Fruit fly (Drosophila melanogaster) whole organism, embryonic: ENCODE results near the gene DEF8.
A peak's percentile ranks its signal among the peaks of the same experiment; 100 is the strongest.

Source experiments
- Adf1 ChIP-seq: fragments of 200-800 bp; sonication (Bioruptor generic); IDR thresholded peaks from 2 replicates; pipeline ENCODE4 v1.3.6; 2022; ENCODE audit warnings: missing biosample characterization, missing genetic modification characterization
- CG10209 ChIP-seq: fragments of 200-800 bp; sonication (Bioruptor generic); optimal IDR thresholded peaks from 3 replicates; lab custom pipeline; 2017; ENCODE audit warnings: missing biosample characterization, mild to moderate bottlenecking, missing genetic modification characterization, missing genetic modification reagents
- CG10366 ChIP-seq: fragments of 200-800 bp; sonication (Bioruptor generic); IDR thresholded peaks from 2 replicates; pipeline ENCODE4 v1.3.6; 2022; ENCODE audit warnings: missing biosample characterization, missing genetic modification characterization
- CG10431 ChIP-seq: fragments of 200-800 bp; sonication (Bioruptor generic); optimal IDR thresholded peaks from 3 replicates; lab custom pipeline; 2018; ENCODE audit warnings: missing biosample characterization, mild to moderate bottlenecking, missing genetic modification characterization
- CG10543 ChIP-seq: fragments of 200-800 bp; sonication (Bioruptor generic); optimal IDR thresholded peaks from 3 replicates; lab custom pipeline; 2017; ENCODE audit warnings: missing biosample characterization, mild to moderate bottlenecking, missing genetic modification characterization, moderate library complexity
- CG10959 ChIP-seq: fragments of 200-800 bp; sonication (Bioruptor generic); IDR thresholded peaks from 2 replicates; pipeline ENCODE4 v1.3.6; 2022; ENCODE audit warnings: missing biosample characterization, missing genetic modification characterization
- CG11085 ChIP-seq: fragments of 200-800 bp; sonication (Bioruptor generic); IDR thresholded peaks from 2 replicates; pipeline ENCODE4 v1.3.6; 2022; ENCODE audit warnings: missing biosample characterization, missing genetic modification characterization
- CG17385 ChIP-seq: fragments of 200-800 bp; sonication (Bioruptor generic); optimal IDR thresholded peaks from 3 replicates; lab custom pipeline; 2018; ENCODE audit warnings: missing biosample characterization, mild to moderate bottlenecking, missing genetic modification characterization
- CG17568 ChIP-seq: fragments of 200-800 bp; sonication (Bioruptor generic); optimal IDR thresholded peaks from 2 replicates; lab custom pipeline; 2018; ENCODE audit warnings: missing biosample characterization, mild to moderate bottlenecking, missing genetic modification characterization, moderate library complexity
- CG18011 ChIP-seq: fragments of 200-800 bp; sonication (Bioruptor generic); optimal IDR thresholded peaks from 2 replicates; lab custom pipeline; 2017; ENCODE audit warnings: missing biosample characterization, missing genetic modification characterization, mild to moderate bottlenecking, moderate library complexity, missing genotype
- CG30431 ChIP-seq: fragments of 200-800 bp; sonication (Bioruptor generic); optimal IDR thresholded peaks from 2 replicates; lab custom pipeline; 2017; ENCODE audit warnings: missing biosample characterization, missing genetic modification characterization
- CG31365 ChIP-seq: fragments of 200-800 bp; sonication (Bioruptor generic); optimal IDR thresholded peaks from 2 replicates; lab custom pipeline; 2018; ENCODE audit warnings: missing biosample characterization, mild to moderate bottlenecking, missing genetic modification characterization
- CG3281 ChIP-seq: fragments of 200-800 bp; sonication (Bioruptor generic); optimal IDR thresholded peaks from 3 replicates; lab custom pipeline; 2017; ENCODE audit warnings: missing biosample characterization, mild to moderate bottlenecking, missing genetic modification characterization
- CG3838 ChIP-seq: fragments of 200-800 bp; sonication (Bioruptor generic); optimal IDR thresholded peaks from 3 replicates; lab custom pipeline; 2016; ENCODE audit warnings: missing biosample characterization, missing genetic modification characterization
- CG4820 ChIP-seq: fragments of 200-800 bp; sonication (Bioruptor generic); optimal IDR thresholded peaks from 3 replicates; lab custom pipeline; 2016; ENCODE audit warnings: missing biosample characterization, missing genetic modification characterization
- CG8089 ChIP-seq: fragments of 200-800 bp; sonication (Bioruptor generic); optimal IDR thresholded peaks from 3 replicates; lab custom pipeline; 2016; ENCODE audit warnings: missing biosample characterization, missing genetic modification characterization
- CG8388 ChIP-seq: fragments of 200-800 bp; sonication (Bioruptor generic); optimal IDR thresholded peaks from 2 replicates; lab custom pipeline; 2019; ENCODE audit warnings: missing biosample characterization, mild to moderate bottlenecking, missing genetic modification characterization, moderate library complexity
- CG9876 ChIP-seq: fragments of 200-800 bp; sonication (Bioruptor generic); optimal IDR thresholded peaks from 2 replicates; lab custom pipeline; 2016; ENCODE audit warnings: missing biosample characterization, missing genetic modification characterization
- Dek ChIP-seq: fragments of 200-800 bp; sonication (Bioruptor generic); optimal IDR thresholded peaks from 3 replicates; lab custom pipeline; 2019; ENCODE audit warnings: missing biosample characterization, mild to moderate bottlenecking, missing genetic modification characterization, moderate library complexity
- Dip2 ChIP-seq: fragments of 200-800 bp; sonication (Bioruptor generic); IDR thresholded peaks from 2 replicates; pipeline ENCODE4 v1.3.6; 2022; ENCODE audit warnings: missing biosample characterization, missing genetic modification characterization
- Dll ChIP-seq: fragments of 200-800 bp; sonication (Bioruptor generic); IDR thresholded peaks from 4 replicates; pipeline ENCODE4 v1.3.6; 2022; ENCODE audit warnings: missing biosample characterization, missing genetic modification characterization; ENCODE audit not compliant: partially characterized antibody
- Fer1 ChIP-seq: fragments of 200-800 bp; sonication (Bioruptor generic); optimal IDR thresholded peaks from 2 replicates; lab custom pipeline; 2017; ENCODE audit warnings: missing biosample characterization, mild to moderate bottlenecking, missing genetic modification characterization
- H2.0 ChIP-seq: fragments of 200-800 bp; sonication (Bioruptor generic); IDR thresholded peaks from 2 replicates; pipeline ENCODE4 v1.3.6; 2022; ENCODE audit warnings: missing biosample characterization, missing genetic modification characterization
- PHDP ChIP-seq: fragments of 200-800 bp; sonication (Bioruptor generic); optimal IDR thresholded peaks from 3 replicates; lab custom pipeline; 2018; ENCODE audit warnings: missing biosample characterization, mild to moderate bottlenecking, missing genetic modification characterization, moderate library complexity
- Ravus ChIP-seq: fragments of 200-800 bp; sonication (Bioruptor generic); IDR thresholded peaks from 2 replicates; pipeline ENCODE4 v1.3.6; 2022; ENCODE audit warnings: missing biosample characterization, missing genetic modification characterization
- Rx ChIP-seq: fragments of 200-800 bp; sonication (Bioruptor generic); IDR thresholded peaks from 2 replicates; pipeline ENCODE4 v1.3.6; 2022; ENCODE audit warnings: missing biosample characterization, missing genetic modification characterization
- Six4 ChIP-seq: fragments of 200-800 bp; sonication (Bioruptor generic); optimal IDR thresholded peaks from 2 replicates; lab custom pipeline; 2016; ENCODE audit warnings: missing biosample characterization, missing genetic modification characterization
- ap ChIP-seq: fragments of 200-800 bp; sonication (Bioruptor generic); IDR thresholded peaks from 2 replicates; pipeline ENCODE4 v1.3.6; 2022; ENCODE audit warnings: missing biosample characterization, missing genetic modification characterization
- ash1 ChIP-seq: fragments of 200-800 bp; sonication (Bioruptor generic); optimal IDR thresholded peaks from 2 replicates; lab custom pipeline; 2018; ENCODE audit warnings: missing biosample characterization, mild to moderate bottlenecking, missing genetic modification characterization
- cad ChIP-seq: fragments of >200 bp; optimal IDR thresholded peaks from 2 replicates; lab custom pipeline; 2017; ENCODE audit warnings: missing biosample characterization, missing genetic modification characterization
- chn ChIP-seq: fragments of 200-800 bp; sonication (Bioruptor generic); optimal IDR thresholded peaks from 2 replicates; lab custom pipeline; 2016; ENCODE audit warnings: missing biosample characterization, missing genetic modification characterization
- crp ChIP-seq, 2 experiments: fragments of 200-800 bp; sonication (Bioruptor generic); optimal IDR thresholded peaks; 2 replicates in 1 of 2; 3 replicates in 1 of 2; lab custom pipeline; 2017; ENCODE audit warnings: missing biosample characterization in 2 of 2, missing genetic modification characterization in 2 of 2, mild to moderate bottlenecking in 1 of 2, moderate library complexity in 1 of 2
- dmrt99B ChIP-seq: fragments of 200-800 bp; sonication (Bioruptor generic); optimal IDR thresholded peaks from 2 replicates; lab custom pipeline; 2018; ENCODE audit warnings: missing biosample characterization, mild to moderate bottlenecking, missing genetic modification characterization, moderate library complexity
- ewg ChIP-seq: fragments of 200-800 bp; sonication (Bioruptor generic); optimal IDR thresholded peaks from 3 replicates; lab custom pipeline; 2017; ENCODE audit warnings: mild to moderate bottlenecking, missing biosample characterization, missing genetic modification reagents, missing genetic modification characterization
- fd3F ChIP-seq: fragments of 200-800 bp; sonication (Bioruptor generic); optimal IDR thresholded peaks from 2 replicates; lab custom pipeline; 2018; ENCODE audit warnings: missing biosample characterization, mild to moderate bottlenecking, missing genetic modification characterization, moderate library complexity
- fru ChIP-seq: fragments of >200 bp; optimal IDR thresholded peaks from 2 replicates; lab custom pipeline; 2017
- gcm2 ChIP-seq: fragments of 200-800 bp; sonication (Bioruptor generic); optimal IDR thresholded peaks from 2 replicates; lab custom pipeline; 2016; ENCODE audit warnings: missing biosample characterization, missing genetic modification characterization
- grn ChIP-seq: fragments of 200-800 bp; sonication (Bioruptor generic); optimal IDR thresholded peaks from 3 replicates; lab custom pipeline; 2017; ENCODE audit warnings: missing biosample characterization, missing genetic modification characterization
- ham ChIP-seq: fragments of 200-800 bp; sonication (Bioruptor generic); IDR thresholded peaks from 2 replicates; pipeline ENCODE4 v1.3.6; 2022; ENCODE audit warnings: missing biosample characterization, missing genetic modification characterization
- hbn ChIP-seq: fragments of 200-800 bp; sonication (Bioruptor generic); IDR thresholded peaks from 2 replicates; pipeline ENCODE4 v1.3.6; 2022; ENCODE audit warnings: missing biosample characterization, missing genetic modification characterization; ENCODE audit not compliant: partially characterized antibody
- lov ChIP-seq, 2 experiments: fragments of 200-800 bp in 1 of 2; fragments of >200 bp in 1 of 2; sonication (Bioruptor generic) in 1 of 2; IDR thresholded peaks in 1 of 2; optimal IDR thresholded peaks in 1 of 2; 2 replicates in 1 of 2; 3 replicates in 1 of 2; pipeline versions ENCODE4 v1.3.6 to Lab custom; 2017 to 2022; ENCODE audit warnings: missing biosample characterization in 1 of 2, missing genetic modification characterization in 1 of 2
- odd ChIP-seq: fragments of 200-800 bp; sonication (Bioruptor generic); optimal IDR thresholded peaks from 2 replicates; lab custom pipeline; 2017; ENCODE audit warnings: missing biosample characterization, mild to moderate bottlenecking, missing genetic modification characterization
- pan ChIP-seq, 4 experiments: fragments of >200 bp in 3 of 4; fragments of 200-800 bp in 1 of 4; sonication (Bioruptor generic) in 1 of 4; optimal IDR thresholded peaks in 3 of 4; IDR thresholded peaks in 1 of 4; 2 replicates each; pipeline versions ENCODE4 v1.3.6 to Lab custom; 2017 to 2022; ENCODE audit warnings: missing biosample characterization in 2 of 4, missing genetic modification characterization in 2 of 4, mixed read lengths in 1 of 4
- peb ChIP-seq: fragments of 200-800 bp; sonication (Bioruptor generic); IDR thresholded peaks from 2 replicates; pipeline ENCODE4 v1.3.6; 2022; ENCODE audit warnings: missing biosample characterization, missing genetic modification characterization
- pfk ChIP-seq: fragments of 200-800 bp; sonication (Bioruptor generic); optimal IDR thresholded peaks from 2 replicates; lab custom pipeline; 2018; ENCODE audit warnings: missing biosample characterization, mild to moderate bottlenecking, missing genetic modification characterization, moderate library complexity
- sim ChIP-seq: fragments of 200-800 bp; sonication (Bioruptor generic); IDR thresholded peaks from 2 replicates; pipeline ENCODE4 v1.3.6; 2022; ENCODE audit warnings: missing biosample characterization, missing genetic modification characterization
- slou ChIP-seq: fragments of 200-800 bp; sonication (Bioruptor generic); optimal IDR thresholded peaks from 3 replicates; lab custom pipeline; 2016; ENCODE audit warnings: missing biosample characterization, missing genetic modification characterization
- ssp ChIP-seq: fragments of 200-800 bp; sonication (Bioruptor generic); IDR thresholded peaks from 2 replicates; pipeline ENCODE4 v1.3.6; 2022; ENCODE audit warnings: missing biosample characterization, missing genetic modification characterization
- trh ChIP-seq: fragments of 200-800 bp; sonication (Bioruptor generic); optimal IDR thresholded peaks from 2 replicates; lab custom pipeline; 2016; ENCODE audit warnings: missing biosample characterization, missing genetic modification characterization
- vfl ChIP-seq: fragments of 200-800 bp; sonication (Bioruptor generic); optimal IDR thresholded peaks from 2 replicates; lab custom pipeline; 2016; ENCODE audit warnings: missing biosample characterization, missing genetic modification characterization
- z ChIP-seq: fragments of 200-800 bp; sonication (Bioruptor generic); IDR thresholded peaks from 3 replicates; pipeline ENCODE4 v1.3.6; 2022; ENCODE audit warnings: missing biosample characterization, missing genetic modification characterization

Gene DEF8

DNA sequence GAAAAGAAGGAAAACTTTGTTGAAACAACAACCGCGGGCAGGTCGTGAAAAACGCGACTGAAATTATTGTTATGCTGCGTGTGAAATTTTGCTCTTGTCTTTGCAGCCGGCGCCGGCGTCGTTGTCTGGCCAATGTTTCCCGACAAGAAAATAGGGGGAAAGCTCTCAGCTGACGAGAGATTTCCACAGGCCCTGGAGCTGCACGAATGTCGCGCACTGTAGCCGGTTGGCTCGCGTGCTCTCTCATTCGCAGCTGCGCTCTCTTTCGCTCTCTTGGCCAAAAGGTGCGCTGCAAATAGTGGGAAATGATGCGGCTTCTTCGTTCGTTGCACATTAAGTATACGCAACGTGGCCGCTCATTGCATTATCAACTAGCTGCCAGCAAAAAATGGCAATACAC is 31.7 kb downstream of the DEF8 start, which contains the start of gene CG9760 (continued):
- no peak for TF ChIP-seq ham (GFP tag; lab: Robert Waterston, UW)
- TF ChIP-seq CG18011 (GFP tag; lab: Kevin White, UChicago): no peak
- no peak for TF ChIP-seq Dip2 (GFP tag; lab: Robert Waterston, UW)
- TF ChIP-seq ash1 (GFP tag; lab: Kevin White, UChicago): no peak
- TF ChIP-seq z: no peak
- TF ChIP-seq CG3281: no peak
- TF ChIP-seq fru (lab: Kevin White, UChicago): no peak
- 0 out of 2 replicates have a peak, but pooled peaks have one; percentile 5 for TF ChIP-seq H2.0 (GFP tag; lab: Robert Waterston, UW)
- no peak for TF ChIP-seq CG10209
- TF ChIP-seq Six4 (GFP tag; lab: Kevin White, UChicago): no peak
- no peak for TF ChIP-seq slou (GFP tag; lab: Kevin White, UChicago)
- TF ChIP-seq pan (optimal IDR thresholded peaks at IDR 0.05; lab: Kevin White, UChicago): no peak
- TF ChIP-seq pan (GFP tag; optimal IDR thresholded peaks at IDR 0.05 in 1 of 2, IDR thresholded peaks at IDR 0.05 in 1 of 2): peak in 1 of 2 experiments; percentile 52
- TF ChIP-seq odd (GFP tag; lab: Kevin White, UChicago): no peak
- TF ChIP-seq CG17385 (GFP tag; lab: Kevin White, UChicago): peak; percentile 5
- no peak for TF ChIP-seq ap (GFP tag; lab: Robert Waterston, UW)
- TF ChIP-seq CG10431 (GFP tag; lab: Kevin White, UChicago): no peak
- no peak for TF ChIP-seq CG30431 (GFP tag; lab: Kevin White, UChicago)
- TF ChIP-seq dmrt99B (tag; lab: Kevin White, UChicago): no peak
- TF ChIP-seq hbn (GFP tag; lab: Robert Waterston, UW): no peak
- no peak for TF ChIP-seq CG10959 (GFP tag; lab: Robert Waterston, UW)
- TF ChIP-seq Rx (GFP tag; lab: Robert Waterston, UW): 0 out of 2 replicates have a peak, but pooled peaks have one; percentile 22
- TF ChIP-seq crp (GFP tag; optimal IDR thresholded peaks at IDR 0.05; lab: Kevin White, UChicago): peak in 1 of 2 experiments; percentile 53
- no peak for TF ChIP-seq Dll (GFP tag; lab: Robert Waterston, UW)
- TF ChIP-seq peb (GFP tag; lab: Robert Waterston, UW): peak; percentile 6; the same call in 1 of the 2 replicates
- TF ChIP-seq trh (GFP tag; lab: Kevin White, UChicago): no peak
- TF ChIP-seq fd3F (GFP tag; lab: Kevin White, UChicago): no peak
- no peak for TF ChIP-seq CG31365 (tag; lab: Kevin White, UChicago)
- peak; percentile 40; the same call in 1 of the 2 replicates for TF ChIP-seq Adf1 (GFP tag; lab: Robert Waterston, UW)
- peak; percentile 34 for TF ChIP-seq CG10366 (GFP tag; lab: Robert Waterston, UW)
- TF ChIP-seq chn (GFP tag; lab: Kevin White, UChicago): no peak
- no peak for TF ChIP-seq CG17568
- no peak for TF ChIP-seq CG10543
- peak; percentile 56 for TF ChIP-seq ewg (GFP tag; lab: Kevin White, UChicago)
- TF ChIP-seq PHDP (tag; lab: Kevin White, UChicago): no peak
- TF ChIP-seq Fer1 (GFP tag; lab: Kevin White, UChicago): no peak
- TF ChIP-seq CG11085 (GFP tag; lab: Robert Waterston, UW): no peak
- TF ChIP-seq grn (GFP tag; lab: Kevin White, UChicago): no peak
- no peak for TF ChIP-seq Dek (tag; lab: Kevin White, UChicago)
- peak; percentile 34 for TF ChIP-seq CG8388 (GFP tag; lab: Kevin White, UChicago)
- TF ChIP-seq CG4820 (GFP tag; lab: Kevin White, UChicago): no peak
- no peak for TF ChIP-seq CG9876 (GFP tag; lab: Kevin White, UChicago)
- TF ChIP-seq cad (GFP tag; lab: Kevin White, UChicago): no peak
- no peak for TF ChIP-seq CG3838 (GFP tag; lab: Kevin White, UChicago)
- 0 out of 2 replicates have a peak, but pooled peaks have one; percentile 11 for TF ChIP-seq ssp (GFP tag; lab: Robert Waterston, UW)
- no peak for TF ChIP-seq gcm2 (GFP tag; lab: Kevin White, UChicago)
- TF ChIP-seq pfk (GFP tag; lab: Kevin White, UChicago): no peak
- TF ChIP-seq sim (GFP tag; lab: Robert Waterston, UW): no peak
- TF ChIP-seq vfl (GFP tag; lab: Kevin White, UChicago): no peak
- TF ChIP-seq CG8089: no peak
- TF ChIP-seq Ravus (GFP tag; lab: Robert Waterston, UW): no peak
- no peak for TF ChIP-seq lov (optimal IDR thresholded peaks at IDR 0.05; lab: Kevin White, UChicago)
- TF ChIP-seq lov (GFP tag; IDR thresholded peaks at IDR 0.05; lab: Robert Waterston, UW): 0 out of 3 replicates have a peak, but pooled peaks have one; percentile 35
